Fruit fly (Drosophila melanogaster) whole organism, embryonic: ENCODE data around the gene CG32313.

Experiments
- Abd-B ChIP-seq: fragments of 200-800 bp; sonication (Bioruptor generic); optimal IDR thresholded peaks from 2 replicates; lab custom pipeline; 2018; ENCODE audit warnings: missing biosample characterization, mild to moderate bottlenecking, missing genetic modification characterization, moderate library complexity
- BtbVII ChIP-seq: fragments of 200-800 bp; sonication (Bioruptor generic); optimal IDR thresholded peaks from 3 replicates; lab custom pipeline; 2017; ENCODE audit warnings: missing biosample characterization, mild to moderate bottlenecking, missing genetic modification characterization
- CG10274 ChIP-seq: fragments of 200-800 bp; sonication (Bioruptor generic); optimal IDR thresholded peaks from 3 replicates; lab custom pipeline; 2017; ENCODE audit warnings: missing biosample characterization, mild to moderate bottlenecking, missing genetic modification characterization
- CG11504 ChIP-seq: fragments of 200-800 bp; sonication (Bioruptor generic); optimal IDR thresholded peaks from 3 replicates; lab custom pipeline; 2019; ENCODE audit warnings: missing biosample characterization, mild to moderate bottlenecking, missing genetic modification characterization, moderate library complexity
- CG11695 ChIP-seq: fragments of 200-800 bp; sonication (Bioruptor generic); IDR thresholded peaks from 3 replicates; pipeline ENCODE4 v1.3.6; 2022; ENCODE audit warnings: missing biosample characterization, missing genetic modification characterization
- CG11696 ChIP-seq: fragments of 200-800 bp; sonication (Bioruptor generic); IDR thresholded peaks from 2 replicates; pipeline ENCODE4 v1.3.6; 2022; ENCODE audit warnings: missing biosample characterization, missing genetic modification characterization
- CG12104 ChIP-seq: fragments of 200-800 bp; sonication (Bioruptor generic); optimal IDR thresholded peaks from 3 replicates; lab custom pipeline; 2016; ENCODE audit warnings: missing biosample characterization, missing genetic modification characterization
- CG12744 ChIP-seq: fragments of 200-800 bp; sonication (Bioruptor generic); optimal IDR thresholded peaks from 2 replicates; lab custom pipeline; 2016; ENCODE audit warnings: missing biosample characterization, missing genetic modification characterization
- CG12942 ChIP-seq: fragments of 200-800 bp; sonication (Bioruptor generic); optimal IDR thresholded peaks from 3 replicates; lab custom pipeline; 2016; ENCODE audit warnings: missing biosample characterization, missing genetic modification characterization
- CG13624 ChIP-seq: fragments of 200-800 bp; sonication (Bioruptor generic); optimal IDR thresholded peaks from 2 replicates; lab custom pipeline; 2016; ENCODE audit warnings: missing biosample characterization, missing genetic modification characterization
- CG16813 ChIP-seq: fragments of 200-800 bp; sonication (Bioruptor generic); IDR thresholded peaks from 3 replicates; pipeline ENCODE4 v1.3.6; 2022; ENCODE audit warnings: missing biosample characterization, missing genetic modification characterization; ENCODE audit not compliant: partially characterized antibody
- CG17385 ChIP-seq: fragments of 200-800 bp; sonication (Bioruptor generic); optimal IDR thresholded peaks from 3 replicates; lab custom pipeline; 2018; ENCODE audit warnings: missing biosample characterization, mild to moderate bottlenecking, missing genetic modification characterization
- CG5953 ChIP-seq: fragments of 200-800 bp; sonication (Bioruptor generic); IDR thresholded peaks from 2 replicates; pipeline ENCODE4 v1.3.6; 2022; ENCODE audit warnings: missing biosample characterization, missing genetic modification characterization
- CG7928 ChIP-seq: fragments of 200-800 bp; sonication (Bioruptor generic); optimal IDR thresholded peaks from 2 replicates; lab custom pipeline; 2017; ENCODE audit warnings: missing biosample characterization, mild to moderate bottlenecking, missing genetic modification characterization
- CG8281 ChIP-seq: fragments of 200-800 bp; sonication (Bioruptor generic); optimal IDR thresholded peaks from 2 replicates; lab custom pipeline; 2018; ENCODE audit warnings: missing biosample characterization, mild to moderate bottlenecking, missing genetic modification characterization, moderate library complexity
- CG8359 ChIP-seq: fragments of 200-800 bp; sonication (Bioruptor generic); optimal IDR thresholded peaks from 2 replicates; lab custom pipeline; 2017; ENCODE audit warnings: missing biosample characterization, mild to moderate bottlenecking, missing genetic modification characterization, borderline replicate concordance
- CG9609 ChIP-seq: fragments of 200-800 bp; sonication (Bioruptor generic); optimal IDR thresholded peaks from 3 replicates; lab custom pipeline; 2016; ENCODE audit warnings: missing biosample characterization, missing genetic modification characterization
- Dip2 ChIP-seq: fragments of 200-800 bp; sonication (Bioruptor generic); IDR thresholded peaks from 2 replicates; pipeline ENCODE4 v1.3.6; 2022; ENCODE audit warnings: missing biosample characterization, missing genetic modification characterization
- Drgx ChIP-seq: fragments of 200-800 bp; sonication (Bioruptor generic); IDR thresholded peaks from 2 replicates; pipeline ENCODE4 v1.3.6; 2022; ENCODE audit warnings: missing biosample characterization, missing genetic modification characterization
- Gug ChIP-seq: fragments of 200-800 bp; sonication (Bioruptor generic); IDR thresholded peaks from 4 replicates; pipeline ENCODE4 v1.3.6; 2022; ENCODE audit warnings: missing biosample characterization, missing genetic modification characterization
- H2.0 ChIP-seq: fragments of 200-800 bp; sonication (Bioruptor generic); IDR thresholded peaks from 2 replicates; pipeline ENCODE4 v1.3.6; 2022; ENCODE audit warnings: missing biosample characterization, missing genetic modification characterization
- Hr78 ChIP-seq, 2 experiments: fragments of 200-800 bp in 1 of 2; fragments of >200 bp in 1 of 2; sonication (Bioruptor generic) in 1 of 2; optimal IDR thresholded peaks; 2 replicates each; lab custom pipeline; 2017 to 2019; ENCODE audit warnings: missing biosample characterization in 2 of 2, missing genetic modification characterization in 2 of 2, mild to moderate bottlenecking in 1 of 2, moderate library complexity in 1 of 2
- MTF-1 ChIP-seq: fragments of 200-800 bp; sonication (Bioruptor generic); optimal IDR thresholded peaks from 2 replicates; lab custom pipeline; 2018; ENCODE audit warnings: missing biosample characterization, mild to moderate bottlenecking, missing genetic modification characterization, borderline replicate concordance
- Mad ChIP-seq: fragments of 200-800 bp; sonication (Bioruptor generic); optimal IDR thresholded peaks from 2 replicates; lab custom pipeline; 2016; ENCODE audit warnings: missing biosample characterization, missing genetic modification characterization
- Nf-YB ChIP-seq: fragments of 200-800 bp; sonication (Bioruptor generic); optimal IDR thresholded peaks from 3 replicates; lab custom pipeline; 2019; ENCODE audit warnings: missing biosample characterization, mild to moderate bottlenecking, missing genetic modification characterization, moderate library complexity
- Oli ChIP-seq: fragments of 200-800 bp; sonication (Bioruptor generic); optimal IDR thresholded peaks from 2 replicates; lab custom pipeline; 2018; ENCODE audit warnings: missing biosample characterization, mild to moderate bottlenecking, missing genetic modification characterization, moderate library complexity
- Sox100B ChIP-seq: fragments of 200-800 bp; sonication (Bioruptor generic); optimal IDR thresholded peaks from 3 replicates; lab custom pipeline; 2018; ENCODE audit warnings: missing biosample characterization, mild to moderate bottlenecking, missing genetic modification characterization
- Sry-β ChIP-seq: fragments of 200-800 bp; sonication (Bioruptor generic); optimal IDR thresholded peaks from 2 replicates; lab custom pipeline; 2018; ENCODE audit warnings: missing biosample characterization, mild to moderate bottlenecking, missing genetic modification characterization, moderate library complexity
- Stat92E ChIP-seq, 3 experiments: fragments of >200 bp in 2 of 3; fragments of 200-800 bp in 1 of 3; sonication (Bioruptor generic) in 1 of 3; optimal IDR thresholded peaks; 2 replicates each; lab custom pipeline; 2017 to 2019; ENCODE audit warnings: missing biosample characterization in 3 of 3, missing genetic modification characterization in 3 of 3, mild to moderate bottlenecking in 1 of 3, moderate library complexity in 1 of 3
- ac ChIP-seq: fragments of 200-800 bp; sonication (Bioruptor generic); optimal IDR thresholded peaks from 3 replicates; lab custom pipeline; 2017; ENCODE audit warnings: missing biosample characterization, mild to moderate bottlenecking, missing genetic modification characterization
- cas ChIP-seq: fragments of 200-800 bp; sonication (Bioruptor generic); IDR thresholded peaks from 2 replicates; pipeline ENCODE4 v1.3.6; 2022; ENCODE audit warnings: missing biosample characterization, missing genetic modification characterization
- crp ChIP-seq, 2 experiments: fragments of 200-800 bp; sonication (Bioruptor generic); optimal IDR thresholded peaks; 2 replicates in 1 of 2; 3 replicates in 1 of 2; lab custom pipeline; 2017; ENCODE audit warnings: missing biosample characterization in 2 of 2, missing genetic modification characterization in 2 of 2, mild to moderate bottlenecking in 1 of 2, moderate library complexity in 1 of 2
- cwo ChIP-seq: fragments of 200-800 bp; sonication (Bioruptor generic); optimal IDR thresholded peaks from 3 replicates; lab custom pipeline; 2017; ENCODE audit warnings: missing biosample characterization, missing genetic modification characterization, mild to moderate bottlenecking, moderate library complexity, missing genetic modification reagents
- danr ChIP-seq: fragments of 200-800 bp; sonication (Bioruptor generic); IDR thresholded peaks from 2 replicates; pipeline ENCODE4 v1.3.6; 2022; ENCODE audit warnings: missing biosample characterization, missing genetic modification characterization
- exex ChIP-seq: fragments of 200-800 bp; sonication (Bioruptor generic); optimal IDR thresholded peaks from 4 replicates; lab custom pipeline; 2018; ENCODE audit warnings: missing biosample characterization, mild to moderate bottlenecking, missing genetic modification characterization, moderate library complexity
- eyg ChIP-seq: fragments of 200-800 bp; sonication (Bioruptor generic); optimal IDR thresholded peaks from 3 replicates; lab custom pipeline; 2016; ENCODE audit warnings: missing biosample characterization, missing genetic modification characterization
- gce ChIP-seq: fragments of 200-800 bp; sonication (Bioruptor generic); IDR thresholded peaks from 3 replicates; pipeline ENCODE4 v1.3.6; 2022; ENCODE audit warnings: missing biosample characterization, missing genetic modification characterization
- gcm2 ChIP-seq: fragments of 200-800 bp; sonication (Bioruptor generic); optimal IDR thresholded peaks from 2 replicates; lab custom pipeline; 2016; ENCODE audit warnings: missing biosample characterization, missing genetic modification characterization
- hbn ChIP-seq: fragments of 200-800 bp; sonication (Bioruptor generic); IDR thresholded peaks from 2 replicates; pipeline ENCODE4 v1.3.6; 2022; ENCODE audit warnings: missing biosample characterization, missing genetic modification characterization; ENCODE audit not compliant: partially characterized antibody
- insv ChIP-seq, 2 experiments: fragments of 200-800 bp; sonication (Bioruptor generic); optimal IDR thresholded peaks; 3 replicates each; lab custom pipeline; 2016 to 2018; ENCODE audit warnings: missing biosample characterization in 2 of 2, missing genetic modification characterization in 2 of 2
- jumu ChIP-seq: fragments of 200-800 bp; sonication (Bioruptor generic); optimal IDR thresholded peaks from 3 replicates; lab custom pipeline; 2016; ENCODE audit warnings: missing biosample characterization, missing genetic modification characterization
- luna ChIP-seq: fragments of 200-800 bp; sonication (Bioruptor generic); optimal IDR thresholded peaks from 2 replicates; lab custom pipeline; 2016; ENCODE audit warnings: missing biosample characterization, missing genetic modification characterization
- tin ChIP-seq: fragments of 200-800 bp; sonication (Bioruptor generic); optimal IDR thresholded peaks from 3 replicates; lab custom pipeline; 2016; ENCODE audit warnings: missing biosample characterization, missing genetic modification characterization
- tna ChIP-seq: fragments of 200-800 bp; sonication (Bioruptor generic); IDR thresholded peaks from 2 replicates; pipeline ENCODE4 v1.3.6; 2022; ENCODE audit warnings: missing biosample characterization, missing genetic modification characterization; ENCODE audit not compliant: partially characterized antibody
- vfl ChIP-seq: fragments of 200-800 bp; sonication (Bioruptor generic); optimal IDR thresholded peaks from 2 replicates; lab custom pipeline; 2016; ENCODE audit warnings: missing biosample characterization, missing genetic modification characterization
- wek ChIP-seq: fragments of 200-800 bp; sonication (Bioruptor generic); optimal IDR thresholded peaks from 3 replicates; lab custom pipeline; 2018; ENCODE audit warnings: missing biosample characterization, mild to moderate bottlenecking, missing genetic modification characterization, moderate library complexity
- zen ChIP-seq: fragments of 200-800 bp; sonication (Bioruptor generic); optimal IDR thresholded peaks from 3 replicates; lab custom pipeline; 2018; ENCODE audit warnings: missing biosample characterization, mild to moderate bottlenecking, missing genetic modification characterization, moderate library complexity

CG32313 gene

dm6 chr3L:1536487-1537337 is 8.8 kb downstream of the CG32313 start, which contains the start of the genes CG12091 and pns (continued):
- TF ChIP-seq cas (peak; percentile 27; the same call in 1 of the 2 replicates), Sox100B (no peak), jumu (peak; percentile 56), CG16813 (GFP tag; lab: Robert Waterston, UW) (0 out of 3 replicates have a peak, but pooled peaks have one; percentile 6), Gug (GFP tag; lab: Robert Waterston, UW) (peak; percentile 2; the same call in 1 of the 4 replicates), gcm2 (GFP tag; lab: Kevin White, UChicago) (peak; percentile 6), Dip2 (GFP tag; lab: Robert Waterston, UW) (no peak), CG12104 (GFP tag; lab: Kevin White, UChicago) (peak; percentile 31), wek (GFP tag; lab: Kevin White, UChicago) (peak; percentile 96), tna (GFP tag; lab: Robert Waterston, UW) (no peak), CG12942 (GFP tag; lab: Kevin White, UChicago) (peak; percentile 26), insv (GFP tag; optimal IDR thresholded peaks at IDR 0.05; lab: Kevin White, UChicago) (peak in 1 of 2 experiments; percentile 52), danr (no peak), Hr78 (GFP tag; optimal IDR thresholded peaks at IDR 0.05; lab: Kevin White, UChicago) (peak in 1 of 2 experiments; percentile 61), CG8281 (no peak), CG13624 (peak; percentile 77), zen (tag; lab: Kevin White, UChicago) (peak; percentile 72), CG5953 (GFP tag; lab: Robert Waterston, UW) (peak; percentile 74; the same call in 1 of the 2 replicates), Drgx (GFP tag; lab: Robert Waterston, UW) (no peak), Abd-B (GFP tag; lab: Kevin White, UChicago) (peak; percentile 55), CG11695 (GFP tag; lab: Robert Waterston, UW) (peak; percentile 65; the same call in 2 of the 3 replicates), CG8359 (no peak), luna (GFP tag; lab: Kevin White, UChicago) (peak; percentile 73), CG10274 (GFP tag; lab: Kevin White, UChicago) (no peak), Mad (peak; percentile 45), ac (GFP tag; lab: Kevin White, UChicago) (peak; percentile 4), exex (tag; lab: Kevin White, UChicago) (peak; percentile 21), CG11696 (GFP tag; lab: Robert Waterston, UW) (no peak), BtbVII (GFP tag; lab: Kevin White, UChicago) (peak; percentile 70), Sry-β (GFP tag; lab: Kevin White, UChicago) (peak; percentile 38), H2.0 (peak; percentile 77), CG17385 (GFP tag; lab: Kevin White, UChicago) (peak; percentile 51), CG9609 (GFP tag; lab: Kevin White, UChicago) (peak; percentile 65), CG11504 (tag; lab: Kevin White, UChicago) (no peak), CG12744 (GFP tag; lab: Kevin White, UChicago) (peak; percentile 30), eyg (GFP tag; lab: Kevin White, UChicago) (peak; percentile 49), Nf-YB (peak; percentile 32), CG7928 (GFP tag; lab: Kevin White, UChicago) (peak; percentile 58), cwo (GFP tag; lab: Kevin White, UChicago) (peak; percentile 69), crp (GFP tag; optimal IDR thresholded peaks at IDR 0.05; lab: Kevin White, UChicago) (peak in 1 of 2 experiments; percentile 47), gce (no peak), hbn (GFP tag; lab: Robert Waterston, UW) (no peak), vfl (GFP tag; lab: Kevin White, UChicago) (peak; percentile 40), Oli (tag; lab: Kevin White, UChicago) (peak; percentile 39), Stat92E (GFP tag; optimal IDR thresholded peaks at IDR 0.05; lab: Kevin White, UChicago) (no peak), MTF-1 (GFP tag; lab: Kevin White, UChicago) (no peak), tin (GFP tag; lab: Kevin White, UChicago) (peak; percentile 74)
